Worm (Caenorhabditis elegans) whole organism, L4 larva: ENCODE results near the gene fbxa-32.

ENCODE experiments used
- T26A8.4 ChIP-seq: fragments of 200-800 bp; sonication (Bioruptor generic); IDR thresholded peaks from 2 replicates; pipeline ENCODE4 v1.3.6; 2022; ENCODE audit warnings: missing genetic modification characterization, missing compliant biosample characterization
- Y105C5A.15 ChIP-seq: fragments of 200-800 bp; sonication (Bioruptor generic); IDR thresholded peaks from 2 replicates; pipeline ENCODE4 v1.3.6; 2022; ENCODE audit warnings: missing genetic modification characterization, missing compliant biosample characterization
- aly-2 ChIP-seq: sonication (generic microtip); optimal IDR thresholded peaks from 2 replicates; lab custom pipeline; 2018; ENCODE audit warnings: missing biosample characterization, missing genetic modification characterization
- ceh-82 ChIP-seq: sonication (generic microtip); optimal IDR thresholded peaks from 2 replicates; lab custom pipeline; 2017; ENCODE audit warnings: missing biosample characterization, missing genetic modification characterization
- dpl-1 ChIP-seq: fragments of 150-350 bp; optimal IDR thresholded peaks from 2 replicates; lab custom pipeline; 2014; ENCODE audit warnings: missing biosample characterization, missing genetic modification reagents, missing genetic modification characterization
- duxl-1 ChIP-seq: sonication (generic microtip); optimal IDR thresholded peaks from 2 replicates; lab custom pipeline; 2016; ENCODE audit warnings: mild to moderate bottlenecking, missing genetic modification characterization, moderate library complexity, missing compliant biosample characterization; ENCODE audit not compliant: poor library complexity
- nhr-25 ChIP-seq: sonication (generic microtip); optimal IDR thresholded peaks from 2 replicates; lab custom pipeline; 2017; ENCODE audit warnings: missing genetic modification characterization, mild to moderate bottlenecking, missing compliant biosample characterization, antibody characterized with exemption, moderate library complexity, borderline replicate concordance; ENCODE audit not compliant: insufficient read depth
- nhr-77 ChIP-seq: fragments of 150-350 bp; optimal IDR thresholded peaks from 2 replicates; lab custom pipeline; 2014; ENCODE audit warnings: missing biosample characterization, missing genetic modification characterization

ce11 chrIII:1279197-1279596 is 10.1 kb upstream of the fbxa-32 start:
- TF ChIP-seq duxl-1 (tag; lab: Kevin White, UChicago) = no peak
- TF ChIP-seq aly-2 (tag; lab: Kevin White, UChicago) = no peak
- TF ChIP-seq nhr-77 = peak; percentile 94
- no peak for TF ChIP-seq ceh-82 (tag; lab: Kevin White, UChicago)
- no peak for TF ChIP-seq nhr-25
- TF ChIP-seq Y105C5A.15 (GFP tag; lab: Robert Waterston, UW) = no peak
- TF ChIP-seq dpl-1 (GFP tag; lab: Kevin White, UChicago) = no peak
- no peak; the same call in none of the 2 replicates for TF ChIP-seq T26A8.4
